Worm (Caenorhabditis elegans) whole organism, young adult: Measurements from ENCODE around the gene srxa-12.

Experiments
- B0019.2 ChIP-seq: fragments of 200-800 bp; sonication (Bioruptor generic); conservative IDR thresholded peaks from 2 replicates; pipeline ENCODE4 v1.3.6; 2022; ENCODE audit warnings: missing genetic modification reagents, missing genetic modification characterization, missing compliant biosample characterization
- B0035.1 ChIP-seq: sonication (generic microtip); optimal IDR thresholded peaks from 2 replicates; lab custom pipeline; 2016; ENCODE audit warnings: missing genetic modification characterization, mild to moderate bottlenecking, missing compliant biosample characterization, missing genotype, missing genetic modification reagents
- C17E4.6 ChIP-seq: fragments of 200-800 bp; sonication (Bioruptor generic); IDR thresholded peaks from 2 replicates; pipeline ENCODE4 v1.3.6; 2022; ENCODE audit warnings: missing genetic modification reagents, missing genetic modification characterization, missing compliant biosample characterization
- D2030.7 ChIP-seq: fragments of 200-800 bp; sonication (Bioruptor generic); IDR thresholded peaks from 2 replicates; pipeline ENCODE4 v1.3.6; 2022; ENCODE audit warnings: missing genetic modification reagents, missing genetic modification characterization, missing compliant biosample characterization
- F22D6.2 ChIP-seq: sonication (generic microtip); optimal IDR thresholded peaks from 2 replicates; lab custom pipeline; 2016; ENCODE audit warnings: mild to moderate bottlenecking, missing genetic modification characterization, missing compliant biosample characterization
- F33H1.4 ChIP-seq: fragments of 200-800 bp; sonication (Bioruptor generic); IDR thresholded peaks from 2 replicates; pipeline ENCODE4 v1.3.6; 2022; ENCODE audit warnings: missing genetic modification reagents, missing genetic modification characterization, missing compliant biosample characterization
- F57C9.4 ChIP-seq: sonication (generic microtip); optimal IDR thresholded peaks from 2 replicates; lab custom pipeline; 2017; ENCODE audit warnings: mild to moderate bottlenecking, missing genetic modification characterization, missing compliant biosample characterization
- K12H6.12 ChIP-seq: fragments of 200-800 bp; sonication (Bioruptor generic); optimal IDR thresholded peaks from 2 replicates; lab custom pipeline; 2018; ENCODE audit warnings: mild to moderate bottlenecking, missing genetic modification characterization, missing compliant biosample characterization
- Y79H2A.3 ChIP-seq: fragments of 200-800 bp; sonication (Bioruptor generic); conservative IDR thresholded peaks from 2 replicates; pipeline ENCODE4 v1.3.6; 2022; ENCODE audit warnings: missing genetic modification reagents, missing genetic modification characterization, missing compliant biosample characterization
- atf-7 ChIP-seq: sonication (generic microtip); optimal IDR thresholded peaks from 2 replicates; lab custom pipeline; 2017; ENCODE audit warnings: mild to moderate bottlenecking, missing genetic modification characterization, missing compliant biosample characterization
- cebp-1 ChIP-seq, 2 experiments: fragments of 200-800 bp in 1 of 2; sonication (Bioruptor generic) in 1 of 2; sonication (generic microtip) in 1 of 2; IDR thresholded peaks in 1 of 2; optimal IDR thresholded peaks in 1 of 2; 2 replicates each; pipeline versions ENCODE4 v1.3.6 to Lab custom; 2017 to 2022; ENCODE audit warnings: missing compliant biosample characterization in 2 of 2, missing genetic modification characterization in 2 of 2, mild to moderate bottlenecking in 1 of 2, missing genetic modification reagents in 1 of 2, moderate library complexity in 1 of 2
- dox-1 ChIP-seq: fragments of 200-800 bp; sonication (Bioruptor generic); IDR thresholded peaks from 2 replicates; pipeline ENCODE4 v1.3.6; 2022; ENCODE audit warnings: missing genetic modification reagents, missing genetic modification characterization, missing compliant biosample characterization
- egrh-3 ChIP-seq: fragments of 200-800 bp; sonication (Bioruptor generic); IDR thresholded peaks from 2 replicates; pipeline ENCODE4 v1.3.6; 2022; ENCODE audit warnings: missing genetic modification reagents, missing genetic modification characterization, missing compliant biosample characterization
- ets-4 ChIP-seq: fragments of 200-800 bp; sonication (Bioruptor generic); optimal IDR thresholded peaks from 2 replicates; lab custom pipeline; 2018; ENCODE audit warnings: mild to moderate bottlenecking, missing genetic modification characterization, missing compliant biosample characterization
- fkh-3 ChIP-seq: sonication (generic microtip); optimal IDR thresholded peaks from 2 replicates; lab custom pipeline; 2016; ENCODE audit warnings: mild to moderate bottlenecking, missing genetic modification characterization, missing compliant biosample characterization
- gei-17 ChIP-seq: fragments of 200-800 bp; sonication (Bioruptor generic); optimal IDR thresholded peaks from 2 replicates; lab custom pipeline; 2018; ENCODE audit warnings: mild to moderate bottlenecking, missing genetic modification characterization, missing compliant biosample characterization
- him-1 ChIP-seq: sonication (generic microtip); optimal IDR thresholded peaks from 2 replicates; lab custom pipeline; 2016; ENCODE audit warnings: missing genotype, missing genetic modification reagents, missing genetic modification characterization, missing compliant biosample characterization
- hmg-1.2 ChIP-seq: fragments of 200-800 bp; sonication (Bioruptor generic); IDR thresholded peaks from 2 replicates; pipeline ENCODE4 v1.3.6; 2022; ENCODE audit warnings: missing genetic modification reagents, missing genetic modification characterization, missing compliant biosample characterization
- hmg-20 ChIP-seq: fragments of 200-800 bp; sonication (Bioruptor generic); IDR thresholded peaks from 2 replicates; pipeline ENCODE4 v1.3.6; 2022; ENCODE audit warnings: missing genetic modification reagents, missing genetic modification characterization, missing compliant biosample characterization
- hsf-1 ChIP-seq: fragments of 200-800 bp; sonication (Bioruptor generic); IDR thresholded peaks from 2 replicates; pipeline ENCODE4 v1.3.6; 2022; ENCODE audit warnings: missing genetic modification reagents, missing genetic modification characterization, missing compliant biosample characterization
- lin-26 ChIP-seq: fragments of 200-800 bp; sonication (Bioruptor generic); IDR thresholded peaks from 2 replicates; pipeline ENCODE4 v1.3.6; 2022; ENCODE audit warnings: missing genetic modification reagents, missing genetic modification characterization, missing compliant biosample characterization
- madf-3 ChIP-seq: fragments of 200-800 bp; sonication (Bioruptor generic); IDR thresholded peaks from 2 replicates; pipeline ENCODE4 v1.3.6; 2022; ENCODE audit warnings: missing genetic modification reagents, missing genetic modification characterization, missing compliant biosample characterization
- mcd-1 ChIP-seq: fragments of 200-800 bp; sonication (Bioruptor generic); IDR thresholded peaks from 2 replicates; pipeline ENCODE4 v1.3.6; 2022; ENCODE audit warnings: missing genetic modification reagents, missing genetic modification characterization, missing compliant biosample characterization
- nfya-2 ChIP-seq: fragments of 200-800 bp; sonication (Bioruptor generic); IDR thresholded peaks from 2 replicates; pipeline ENCODE4 v1.3.6; 2022; ENCODE audit warnings: missing genetic modification reagents, missing genetic modification characterization, missing compliant biosample characterization
- nhr-120 ChIP-seq: fragments of 200-800 bp; sonication (Bioruptor generic); IDR thresholded peaks from 2 replicates; pipeline ENCODE4 v1.3.6; 2022; ENCODE audit warnings: missing genetic modification characterization, missing compliant biosample characterization
- nhr-179 ChIP-seq: sonication (generic microtip); optimal IDR thresholded peaks from 2 replicates; lab custom pipeline; 2016; ENCODE audit warnings: mild to moderate bottlenecking, missing genetic modification characterization, missing compliant biosample characterization
- nhr-80 ChIP-seq: sonication (generic microtip); optimal IDR thresholded peaks from 2 replicates; lab custom pipeline; 2016; ENCODE audit warnings: missing genetic modification characterization, missing compliant biosample characterization
- pbrm-1 ChIP-seq: fragments of 200-800 bp; sonication (Bioruptor generic); IDR thresholded peaks from 2 replicates; pipeline ENCODE4 v1.3.6; 2022; ENCODE audit warnings: missing genetic modification reagents, missing genetic modification characterization, missing compliant biosample characterization
- rcor-1 ChIP-seq: fragments of 200-800 bp; sonication (Bioruptor generic); IDR thresholded peaks from 2 replicates; pipeline ENCODE4 v1.3.6; 2022; ENCODE audit warnings: missing genetic modification reagents, missing genetic modification characterization, missing compliant biosample characterization
- sdz-38 ChIP-seq: sonication (generic microtip); optimal IDR thresholded peaks from 2 replicates; lab custom pipeline; 2016; ENCODE audit warnings: missing genotype, missing genetic modification characterization, missing compliant biosample characterization
- snpc-3.4 ChIP-seq: sonication (generic microtip); optimal IDR thresholded peaks from 2 replicates; lab custom pipeline; 2017; ENCODE audit warnings: missing genetic modification characterization, mild to moderate bottlenecking, missing compliant biosample characterization, antibody characterized with exemption, moderate library complexity, missing genotype, missing genetic modification reagents
- zim-3 ChIP-seq: sonication (generic microtip); optimal IDR thresholded peaks from 2 replicates; lab custom pipeline; 2017; ENCODE audit warnings: mild to moderate bottlenecking, missing genetic modification characterization, moderate library complexity, missing compliant biosample characterization
- ztf-25 ChIP-seq: fragments of 200-800 bp; sonication (Bioruptor generic); IDR thresholded peaks from 2 replicates; pipeline ENCODE4 v1.3.6; 2022; ENCODE audit warnings: missing genetic modification reagents, missing genetic modification characterization, missing compliant biosample characterization
- ztf-26 ChIP-seq: sonication (generic microtip); optimal IDR thresholded peaks from 2 replicates; lab custom pipeline; 2017; ENCODE audit warnings: missing genetic modification characterization, missing compliant biosample characterization

The srxa-12 gene

ce11 chrV:13926398-13926797, at the start of gene srxa-12:
srxa-12 (plus strand) TSS chrV:13926698.
- TF ChIP-seq pbrm-1 (GFP tag; lab: Robert Waterston, UW) (no peak), him-1 (no peak), cebp-1 (GFP tag; IDR thresholded peaks at IDR 0.05; lab: Robert Waterston, UW) (no peak), cebp-1 (tag; optimal IDR thresholded peaks at IDR 0.05; lab: Kevin White, UChicago) (no peak), zim-3 (no peak), B0035.1 (tag; lab: Kevin White, UChicago) (no peak), ets-4 (GFP tag; lab: Kevin White, UChicago) (no peak), rcor-1 (GFP tag; lab: Robert Waterston, UW) (no peak), sdz-38 (tag; lab: Kevin White, UChicago) (no peak), F57C9.4 (tag; lab: Kevin White, UChicago) (no peak), hmg-1.2 (GFP tag; lab: Robert Waterston, UW) (no peak)

DNA sequence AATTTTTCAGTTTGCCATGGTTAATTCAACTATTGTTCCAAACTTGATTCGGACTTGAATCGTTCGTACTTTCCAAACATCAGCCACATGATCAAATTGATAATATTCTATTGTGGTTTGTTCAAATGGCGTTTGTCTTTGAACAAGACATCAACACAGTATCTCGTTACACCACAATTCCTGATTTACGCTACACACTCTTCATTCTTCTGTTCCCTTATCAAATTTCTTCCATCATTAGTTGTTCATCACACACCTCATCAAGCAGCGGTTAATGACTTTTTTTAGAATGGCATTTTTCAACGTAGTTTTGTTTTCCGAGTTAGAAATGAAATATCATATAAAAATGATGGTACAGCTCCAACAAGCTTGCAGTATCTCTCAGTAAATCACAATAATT, 48.3 kb upstream of the srxa-12 start:
- no peak for TF ChIP-seq nhr-179 (tag; lab: Kevin White, UChicago)
- no peak for TF ChIP-seq nfya-2 (GFP tag; lab: Robert Waterston, UW)
- TF ChIP-seq nhr-80, result peak; percentile 85
- no peak for TF ChIP-seq fkh-3 (tag; lab: Kevin White, UChicago)
- no peak for TF ChIP-seq nhr-120 (GFP tag; lab: Robert Waterston, UW)
- no peak for TF ChIP-seq F57C9.4 (tag; lab: Kevin White, UChicago)

ce11 chrV:13879241-13879640, 47.3 kb upstream of the srxa-12 start, which contains the start of gene lbp-7:
lbp-7 (plus strand) TSS chrV:13879552.
- TF ChIP-seq nhr-80, result peak; percentile 61
- TF ChIP-seq dox-1 (GFP tag; lab: Robert Waterston, UW), result no peak

ce11 chrV:13880163-13880562, 46.3 kb upstream of the srxa-12 start:
- 0 out of 2 replicates have a peak, but pooled peaks have one; percentile 8 for TF ChIP-seq mcd-1
- TF ChIP-seq hmg-1.2 (GFP tag; lab: Robert Waterston, UW), result peak; percentile 71; the same call in 1 of the 2 replicates
- TF ChIP-seq nhr-179 (tag; lab: Kevin White, UChicago), result no peak

DNA sequence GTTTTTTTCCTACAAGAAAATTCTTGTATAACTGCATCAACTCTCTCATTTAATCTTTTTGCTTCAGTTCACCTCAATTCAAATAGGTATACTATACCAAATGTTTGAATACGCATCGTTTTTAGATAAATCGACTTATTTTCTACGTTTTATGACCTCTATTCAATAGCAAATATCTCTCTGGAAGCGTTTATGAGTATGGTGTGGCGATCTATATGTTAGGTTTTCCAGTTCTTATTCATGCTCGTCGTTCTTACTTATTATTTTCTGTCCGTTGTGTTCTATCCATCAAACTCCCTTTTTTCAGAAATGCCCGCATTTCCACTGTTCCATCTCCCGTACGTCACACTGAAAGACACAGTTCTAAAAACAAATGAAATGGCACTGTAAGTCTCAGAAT, 45.9 kb upstream of the srxa-12 start, which contains the start of gene T22G5.3:
TSS of gene T22G5.3 (plus strand) at position 301 of the 400 bp plus-strand sequence.
- TF ChIP-seq ztf-26 (tag; lab: Kevin White, UChicago) (no peak), egrh-3 (GFP tag; lab: Robert Waterston, UW) (no peak), mcd-1 (no peak), hmg-20 (GFP tag; lab: Robert Waterston, UW) (no peak), madf-3 (GFP tag; lab: Robert Waterston, UW) (no peak), lin-26 (no peak), him-1 (no peak), D2030.7 (GFP tag; lab: Robert Waterston, UW) (no peak), F33H1.4 (GFP tag; lab: Robert Waterston, UW) (no peak), ztf-25 (GFP tag; lab: Robert Waterston, UW) (no peak), F22D6.2 (tag; lab: Kevin White, UChicago) (no peak), Y79H2A.3 (GFP tag; lab: Robert Waterston, UW) (no peak), ets-4 (GFP tag; lab: Kevin White, UChicago) (no peak), K12H6.12 (tag; lab: Kevin White, UChicago) (no peak), B0019.2 (GFP tag; lab: Robert Waterston, UW) (no peak), atf-7 (tag; lab: Kevin White, UChicago) (no peak), snpc-3.4 (tag; lab: Kevin White, UChicago) (no peak), hsf-1 (GFP tag; lab: Robert Waterston, UW) (no peak), C17E4.6 (GFP tag; lab: Robert Waterston, UW) (no peak), gei-17 (GFP tag; lab: Kevin White, UChicago) (no peak)
